Worm (Caenorhabditis elegans) whole organism, late embryonic: ENCODE results near the gene arrd-7.

Experiments used
- ama-1 ChIP-seq: fragments of 150-350 bp; optimal IDR thresholded peaks from 2 replicates; lab custom pipeline; 2014
- ceh-48 ChIP-seq: sonication (generic microtip); optimal IDR thresholded peaks from 2 replicates; lab custom pipeline; 2016; ENCODE audit warnings: missing genetic modification characterization, inconsistent platforms, missing compliant biosample characterization
- ets-4 ChIP-seq: sonication (generic microtip); optimal IDR thresholded peaks from 2 replicates; lab custom pipeline; 2016; ENCODE audit warnings: missing genetic modification characterization, missing compliant biosample characterization
- fax-1 ChIP-seq: sonication (generic microtip); optimal IDR thresholded peaks from 2 replicates; lab custom pipeline; 2016; ENCODE audit warnings: missing genotype, missing genetic modification characterization, missing compliant biosample characterization
- hlh-13 ChIP-seq: fragments of 200-800 bp; sonication (Bioruptor generic); optimal IDR thresholded peaks from 2 replicates; lab custom pipeline; 2018; ENCODE audit warnings: mild to moderate bottlenecking, missing genetic modification characterization, missing compliant biosample characterization
- mec-3 ChIP-seq: sonication (generic microtip); optimal IDR thresholded peaks from 2 replicates; lab custom pipeline; 2016; ENCODE audit warnings: borderline replicate concordance, missing genetic modification characterization, missing compliant biosample characterization

ce11 chrII:12054150-12054549, 8.3 kb downstream of the arrd-7 start:
- TF ChIP-seq ama-1 (lab: Kevin White, UChicago) (no peak), fax-1 (tag; lab: Kevin White, UChicago) (no peak), ceh-48 (tag; lab: Kevin White, UChicago) (no peak), hlh-13 (GFP tag; lab: Kevin White, UChicago) (no peak), mec-3 (tag; lab: Kevin White, UChicago) (no peak), ets-4 (tag; lab: Kevin White, UChicago) (no peak)
